Fruit fly (Drosophila melanogaster) whole organism, embryonic: ENCODE measurements around the gene TBC1D16.

Experiments used
- Adf1 ChIP-seq: fragments of 200-800 bp; sonication (Bioruptor generic); IDR thresholded peaks from 2 replicates; pipeline ENCODE4 v1.3.6; 2022; ENCODE audit warnings: missing biosample characterization, missing genetic modification characterization
- Antp ChIP-seq: fragments of 200-800 bp; sonication (Bioruptor generic); optimal IDR thresholded peaks from 3 replicates; lab custom pipeline; 2016; ENCODE audit warnings: missing biosample characterization, missing genetic modification characterization
- Awh ChIP-seq: fragments of 200-800 bp; sonication (Bioruptor generic); IDR thresholded peaks from 2 replicates; pipeline ENCODE4, ENCODE4 v1.3.6; 2022; ENCODE audit warnings: missing biosample characterization, missing genetic modification characterization
- B-H2 ChIP-seq: fragments of 200-800 bp; sonication (Bioruptor generic); optimal IDR thresholded peaks from 2 replicates; lab custom pipeline; 2018; ENCODE audit warnings: missing biosample characterization, mild to moderate bottlenecking, missing genetic modification characterization
- CG11398 ChIP-seq: fragments of 200-800 bp; sonication (Bioruptor generic); optimal IDR thresholded peaks from 2 replicates; lab custom pipeline; 2016; ENCODE audit warnings: missing biosample characterization, missing genetic modification characterization
- CG12942 ChIP-seq: fragments of 200-800 bp; sonication (Bioruptor generic); optimal IDR thresholded peaks from 3 replicates; lab custom pipeline; 2016; ENCODE audit warnings: missing biosample characterization, missing genetic modification characterization
- CG14014 ChIP-seq: fragments of 200-800 bp; sonication (Bioruptor generic); IDR thresholded peaks from 2 replicates; pipeline ENCODE4 v1.3.6; 2022; ENCODE audit warnings: missing biosample characterization, missing genetic modification characterization
- CG14441 ChIP-seq: fragments of 200-800 bp; sonication (Bioruptor generic); IDR thresholded peaks from 2 replicates; pipeline ENCODE4 v1.3.6; 2022; ENCODE audit warnings: missing biosample characterization, missing genetic modification characterization
- CG15479 ChIP-seq: fragments of 200-800 bp; sonication (Bioruptor generic); optimal IDR thresholded peaks from 3 replicates; lab custom pipeline; 2019; ENCODE audit warnings: missing biosample characterization, mild to moderate bottlenecking, missing genetic modification characterization, moderate library complexity
- CG18262 ChIP-seq: fragments of 200-800 bp; optimal IDR thresholded peaks from 3 replicates; lab custom pipeline; 2019; ENCODE audit warnings: missing biosample characterization, mild to moderate bottlenecking, missing genetic modification characterization, moderate library complexity
- CG18599 ChIP-seq: fragments of 200-800 bp; sonication (Bioruptor generic); optimal IDR thresholded peaks from 3 replicates; lab custom pipeline; 2017; ENCODE audit warnings: missing biosample characterization, missing genetic modification characterization, mild to moderate bottlenecking, moderate library complexity, missing genetic modification reagents
- CG2199 ChIP-seq: fragments of 200-800 bp; sonication (Bioruptor generic); IDR thresholded peaks from 3 replicates; pipeline ENCODE4 v1.3.6; 2022; ENCODE audit warnings: missing biosample characterization, missing genetic modification characterization
- CG31388 ChIP-seq: fragments of 200-800 bp; sonication (Bioruptor generic); optimal IDR thresholded peaks from 2 replicates; lab custom pipeline; 2016; ENCODE audit warnings: missing biosample characterization, missing genetic modification characterization
- CG34224 ChIP-seq: fragments of 200-800 bp; sonication (Bioruptor generic); IDR thresholded peaks from 3 replicates; pipeline ENCODE4 v1.3.6; 2022; ENCODE audit warnings: missing biosample characterization, missing genetic modification characterization; ENCODE audit not compliant: partially characterized antibody
- CG3838 ChIP-seq: fragments of 200-800 bp; sonication (Bioruptor generic); optimal IDR thresholded peaks from 3 replicates; lab custom pipeline; 2016; ENCODE audit warnings: missing biosample characterization, missing genetic modification characterization
- CG3995 ChIP-seq: fragments of 200-800 bp; sonication (Bioruptor generic); optimal IDR thresholded peaks from 3 replicates; lab custom pipeline; 2016; ENCODE audit warnings: missing biosample characterization, missing genetic modification characterization
- CG7372 ChIP-seq: fragments of 200-800 bp; sonication (Bioruptor generic); IDR thresholded peaks from 2 replicates; pipeline ENCODE4 v1.3.6; 2022; ENCODE audit warnings: missing biosample characterization, missing genetic modification characterization
- CG7839 ChIP-seq: fragments of 200-800 bp; sonication (Bioruptor generic); optimal IDR thresholded peaks from 3 replicates; lab custom pipeline; 2018; ENCODE audit warnings: missing biosample characterization, mild to moderate bottlenecking, missing genetic modification characterization, moderate library complexity
- CG8359 ChIP-seq: fragments of 200-800 bp; sonication (Bioruptor generic); optimal IDR thresholded peaks from 2 replicates; lab custom pipeline; 2017; ENCODE audit warnings: missing biosample characterization, mild to moderate bottlenecking, missing genetic modification characterization, borderline replicate concordance
- CG8944 ChIP-seq: fragments of 200-800 bp; sonication (Bioruptor generic); optimal IDR thresholded peaks from 3 replicates; lab custom pipeline; 2016; ENCODE audit warnings: missing biosample characterization, missing genetic modification characterization
- Camta ChIP-seq: fragments of 200-800 bp; sonication (Bioruptor generic); optimal IDR thresholded peaks from 2 replicates; lab custom pipeline; 2016; ENCODE audit warnings: missing biosample characterization, missing genetic modification characterization
- Ets65A ChIP-seq: fragments of 200-800 bp; sonication (Bioruptor generic); peaks from one replicate; lab custom pipeline; 2016; ENCODE audit warnings: missing biosample characterization, missing genetic modification characterization
- Ets97D ChIP-seq: fragments of 200-800 bp; sonication (Bioruptor generic); optimal IDR thresholded peaks from 3 replicates; lab custom pipeline; 2016; ENCODE audit warnings: missing biosample characterization, missing genetic modification characterization
- HHEX ChIP-seq: fragments of 200-800 bp; sonication (Bioruptor generic); optimal IDR thresholded peaks from 3 replicates; lab custom pipeline; 2017; ENCODE audit warnings: missing biosample characterization, mild to moderate bottlenecking, missing genetic modification characterization, missing genetic modification reagents
- Hr39 ChIP-seq: fragments of >200 bp; optimal IDR thresholded peaks from 2 replicates; lab custom pipeline; 2017
- Mad ChIP-seq: fragments of 200-800 bp; sonication (Bioruptor generic); optimal IDR thresholded peaks from 2 replicates; lab custom pipeline; 2016; ENCODE audit warnings: missing biosample characterization, missing genetic modification characterization
- Max ChIP-seq: fragments of 200-800 bp; sonication (Bioruptor generic); optimal IDR thresholded peaks from 2 replicates; lab custom pipeline; 2016; ENCODE audit warnings: missing biosample characterization, mild to moderate bottlenecking, missing genetic modification characterization
- Meics ChIP-seq: fragments of 200-800 bp; sonication (Bioruptor generic); optimal IDR thresholded peaks from 2 replicates; lab custom pipeline; 2017; ENCODE audit warnings: missing biosample characterization, mild to moderate bottlenecking, missing genetic modification characterization
- Mrtf ChIP-seq: fragments of 200-800 bp; sonication (Bioruptor generic); IDR thresholded peaks from 3 replicates; pipeline ENCODE4 v1.3.6; 2022; ENCODE audit warnings: missing biosample characterization, missing genetic modification characterization
- Opbp ChIP-seq: fragments of 200-800 bp; sonication (Bioruptor generic); IDR thresholded peaks from 3 replicates; pipeline ENCODE4 v1.3.6; 2022; ENCODE audit warnings: missing biosample characterization, missing genetic modification characterization; ENCODE audit not compliant: partially characterized antibody
- Optix ChIP-seq: fragments of 200-800 bp; sonication (Bioruptor generic); IDR thresholded peaks from 3 replicates; pipeline ENCODE4 v1.3.6; 2022; ENCODE audit warnings: missing biosample characterization, missing genetic modification characterization
- Ravus ChIP-seq: fragments of 200-800 bp; sonication (Bioruptor generic); IDR thresholded peaks from 2 replicates; pipeline ENCODE4 v1.3.6; 2022; ENCODE audit warnings: missing biosample characterization, missing genetic modification characterization
- Scr ChIP-seq: fragments of 200-800 bp; sonication (Bioruptor generic); IDR thresholded peaks from 2 replicates; pipeline ENCODE4 v1.3.6; 2022; ENCODE audit warnings: missing biosample characterization, missing genetic modification characterization; ENCODE audit not compliant: partially characterized antibody
- Side ChIP-seq: fragments of 200-800 bp; sonication (Bioruptor generic); optimal IDR thresholded peaks from 2 replicates; lab custom pipeline; 2016; ENCODE audit warnings: missing biosample characterization, missing genetic modification characterization
- Six4 ChIP-seq: fragments of 200-800 bp; sonication (Bioruptor generic); optimal IDR thresholded peaks from 2 replicates; lab custom pipeline; 2016; ENCODE audit warnings: missing biosample characterization, missing genetic modification characterization
- Sox102F ChIP-seq: fragments of 200-800 bp; sonication (Bioruptor generic); optimal IDR thresholded peaks from 2 replicates; lab custom pipeline; 2018; ENCODE audit warnings: missing biosample characterization, mild to moderate bottlenecking, missing genetic modification characterization, moderate library complexity
- ab ChIP-seq: fragments of 200-800 bp; sonication (Bioruptor generic); optimal IDR thresholded peaks from 2 replicates; lab custom pipeline; 2016; ENCODE audit warnings: missing biosample characterization, missing genetic modification characterization
- cad ChIP-seq: fragments of >200 bp; optimal IDR thresholded peaks from 2 replicates; lab custom pipeline; 2017; ENCODE audit warnings: missing biosample characterization, missing genetic modification characterization
- gem ChIP-seq: fragments of 200-800 bp; sonication (Bioruptor generic); optimal IDR thresholded peaks from 2 replicates; lab custom pipeline; 2019; ENCODE audit warnings: missing biosample characterization, mild to moderate bottlenecking, missing genetic modification characterization, moderate library complexity
- ham ChIP-seq: fragments of 200-800 bp; sonication (Bioruptor generic); IDR thresholded peaks from 2 replicates; pipeline ENCODE4 v1.3.6; 2022; ENCODE audit warnings: missing biosample characterization, missing genetic modification characterization
- her ChIP-seq: fragments of 200-800 bp; sonication (Bioruptor generic); optimal IDR thresholded peaks from 2 replicates; lab custom pipeline; 2016; ENCODE audit warnings: missing biosample characterization, missing genetic modification characterization
- hkb ChIP-seq, 2 experiments: fragments of 200-800 bp in 1 of 2; fragments of >200 bp in 1 of 2; sonication (Bioruptor generic) in 1 of 2; IDR thresholded peaks in 1 of 2; optimal IDR thresholded peaks in 1 of 2; 2 replicates each; pipeline versions ENCODE4 v1.3.6 to Lab custom; 2017 to 2022; ENCODE audit warnings: missing biosample characterization in 1 of 2, missing genetic modification characterization in 1 of 2
- insv ChIP-seq, 2 experiments: fragments of 200-800 bp; sonication (Bioruptor generic); optimal IDR thresholded peaks; 3 replicates each; lab custom pipeline; 2016 to 2018; ENCODE audit warnings: missing biosample characterization in 2 of 2, missing genetic modification characterization in 2 of 2
- lmd ChIP-seq: fragments of 200-800 bp; sonication (Bioruptor generic); IDR thresholded peaks from 2 replicates; pipeline ENCODE4 v1.3.6; 2022; ENCODE audit warnings: missing biosample characterization, missing genetic modification characterization
- onecut ChIP-seq: fragments of 200-800 bp; sonication (Bioruptor generic); IDR thresholded peaks from 2 replicates; pipeline ENCODE4 v1.3.6; 2022; ENCODE audit warnings: missing biosample characterization, missing genetic modification characterization
- phol ChIP-seq: fragments of 200-800 bp; sonication (Bioruptor generic); optimal IDR thresholded peaks from 3 replicates; lab custom pipeline; 2018; ENCODE audit warnings: missing biosample characterization, mild to moderate bottlenecking, missing genetic modification characterization, moderate library complexity
- pzg ChIP-seq: fragments of 200-800 bp; sonication (Bioruptor generic); optimal IDR thresholded peaks from 3 replicates; lab custom pipeline; 2018; ENCODE audit warnings: missing biosample characterization, mild to moderate bottlenecking, missing genetic modification characterization, moderate library complexity
- ro ChIP-seq: fragments of 200-800 bp; sonication (Bioruptor generic); IDR thresholded peaks from 2 replicates; pipeline ENCODE4 v1.3.6; 2022; ENCODE audit warnings: missing biosample characterization, missing genetic modification characterization
- z ChIP-seq: fragments of 200-800 bp; sonication (Bioruptor generic); IDR thresholded peaks from 3 replicates; pipeline ENCODE4 v1.3.6; 2022; ENCODE audit warnings: missing biosample characterization, missing genetic modification characterization
- zen2 ChIP-seq: fragments of 200-800 bp; sonication (Bioruptor generic); IDR thresholded peaks from 3 replicates; pipeline ENCODE4 v1.3.6; 2022; ENCODE audit warnings: missing biosample characterization, missing genetic modification characterization; ENCODE audit not compliant: partially characterized antibody

Gene TBC1D16

DNA sequence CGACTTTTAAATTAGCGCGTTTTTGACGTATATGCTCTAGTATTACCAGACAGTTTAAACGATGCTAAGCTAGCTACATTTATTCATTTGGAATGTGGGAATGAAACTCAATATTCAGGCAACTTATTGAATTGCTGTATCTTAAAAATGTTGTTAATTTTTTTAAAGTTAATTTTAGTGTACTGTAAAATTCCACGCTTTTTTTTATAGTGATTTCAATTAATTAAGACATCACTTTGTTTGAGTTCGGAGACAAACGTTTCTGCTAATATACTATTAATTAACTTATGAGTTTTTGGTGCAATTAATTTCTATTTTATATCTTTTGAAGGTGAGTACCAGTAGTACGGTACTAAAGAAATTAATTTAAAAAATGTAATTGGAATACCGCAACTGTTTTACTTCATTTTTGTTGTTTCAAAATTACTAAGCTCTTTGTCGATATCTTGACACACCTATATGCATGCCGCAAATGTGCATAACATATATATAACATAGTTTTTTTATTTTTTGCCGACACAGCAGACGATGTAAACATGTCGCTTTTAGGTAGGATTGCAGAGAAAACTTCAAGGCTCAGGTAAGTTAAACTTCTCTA lies 49.1 kb downstream of the TBC1D16 start, which contains the start of the genes Cdk1 and mRpS7:
Gene Cdk1 (minus strand): TSS at position 55 of the 598 bp plus-strand sequence.
Gene mRpS7 (plus strand): TSS at position 455 of the 598 bp plus-strand sequence.
- peak; percentile 63 for TF ChIP-seq CG3838
- TF ChIP-seq Sox102F (GFP tag; lab: Kevin White, UChicago), result no peak
- TF ChIP-seq B-H2, result peak; percentile 26
- TF ChIP-seq Antp (GFP tag; lab: Kevin White, UChicago), result peak; percentile 43
- peak; percentile 23 for TF ChIP-seq CG31388 (GFP tag; lab: Kevin White, UChicago)
- TF ChIP-seq Optix (GFP tag; lab: Robert Waterston, UW), result no peak
- peak; percentile 79 for TF ChIP-seq Max (GFP tag; lab: Kevin White, UChicago)
- TF ChIP-seq CG18262 (tag; lab: Kevin White, UChicago), result peak; percentile 84
- peak; percentile 74 for TF ChIP-seq CG14441
- TF ChIP-seq zen2 (GFP tag; lab: Robert Waterston, UW), result no peak
- TF ChIP-seq CG3995 (GFP tag; lab: Kevin White, UChicago), result peak; percentile 4
- peak; percentile 62 for TF ChIP-seq CG12942 (GFP tag; lab: Kevin White, UChicago)
- TF ChIP-seq cad (GFP tag; lab: Kevin White, UChicago), result no peak
- peak; percentile 18 for TF ChIP-seq Side (GFP tag; lab: Kevin White, UChicago)
- TF ChIP-seq CG14014, result peak; percentile 70
- no peak for TF ChIP-seq CG11398 (GFP tag; lab: Kevin White, UChicago)
- no peak for TF ChIP-seq CG34224 (GFP tag; lab: Robert Waterston, UW)
- TF ChIP-seq onecut (GFP tag; lab: Robert Waterston, UW), result 0 out of 2 replicates have a peak, but pooled peaks have one; percentile 12
- no peak for TF ChIP-seq z (GFP tag; lab: Robert Waterston, UW)
- TF ChIP-seq insv (GFP tag; optimal IDR thresholded peaks at IDR 0.05; lab: Kevin White, UChicago), result no peak
- no peak for TF ChIP-seq her
- peak; percentile 27 for TF ChIP-seq CG8359
- no peak for TF ChIP-seq hkb (optimal IDR thresholded peaks at IDR 0.05; lab: Kevin White, UChicago)
- peak; percentile 82 for TF ChIP-seq hkb (GFP tag; IDR thresholded peaks at IDR 0.05; lab: Robert Waterston, UW)
- TF ChIP-seq Ravus, result no peak; the same call in 1 of the 2 replicates
- TF ChIP-seq CG18599, result peak; percentile 75
- TF ChIP-seq phol (tag; lab: Kevin White, UChicago), result peak; percentile 89
- peak; percentile 40 for TF ChIP-seq Mad
- peak; percentile 90 for TF ChIP-seq gem (tag; lab: Kevin White, UChicago)
- TF ChIP-seq Meics (GFP tag; lab: Kevin White, UChicago), result peak; percentile 79
- TF ChIP-seq Adf1 (GFP tag; lab: Robert Waterston, UW), result 0 out of 2 replicates have a peak, but pooled peaks have one; percentile 16
- TF ChIP-seq Six4 (GFP tag; lab: Kevin White, UChicago), result peak; percentile 48
- no peak for TF ChIP-seq Hr39 (lab: Kevin White, UChicago)
- TF ChIP-seq Camta, result peak; percentile 57
- TF ChIP-seq Opbp (GFP tag; lab: Robert Waterston, UW), result no peak
- TF ChIP-seq HHEX, result peak; percentile 40
- no peak for TF ChIP-seq ab (GFP tag; lab: Kevin White, UChicago)
- TF ChIP-seq Awh (GFP tag; lab: Robert Waterston, UW), result peak; percentile 54; the same call in 1 of the 2 replicates
- TF ChIP-seq lmd (GFP tag; lab: Robert Waterston, UW), result no peak; the same call in 1 of the 2 replicates
- peak; percentile 85 for TF ChIP-seq Ets65A (GFP tag; lab: Kevin White, UChicago)
- no peak for TF ChIP-seq CG2199 (GFP tag; lab: Robert Waterston, UW)
- no peak for TF ChIP-seq Scr (GFP tag; lab: Robert Waterston, UW)
- peak; percentile 65 for TF ChIP-seq CG7372 (GFP tag; lab: Robert Waterston, UW)
- TF ChIP-seq pzg (GFP tag; lab: Kevin White, UChicago), result peak; percentile 47
- TF ChIP-seq CG15479, result no peak
- peak; percentile 86 for TF ChIP-seq CG7839
- no peak; the same call in 2 of the 3 replicates for TF ChIP-seq Mrtf (GFP tag; lab: Robert Waterston, UW)
- peak; percentile 42 for TF ChIP-seq CG8944 (GFP tag; lab: Kevin White, UChicago)
- TF ChIP-seq ro (GFP tag; lab: Robert Waterston, UW), result no peak
- TF ChIP-seq ham (GFP tag; lab: Robert Waterston, UW), result no peak
- peak; percentile 31 for TF ChIP-seq Ets97D
